Worm (Caenorhabditis elegans): ENCODE results near the gene syg-2.

syg-2 gene

DNA sequence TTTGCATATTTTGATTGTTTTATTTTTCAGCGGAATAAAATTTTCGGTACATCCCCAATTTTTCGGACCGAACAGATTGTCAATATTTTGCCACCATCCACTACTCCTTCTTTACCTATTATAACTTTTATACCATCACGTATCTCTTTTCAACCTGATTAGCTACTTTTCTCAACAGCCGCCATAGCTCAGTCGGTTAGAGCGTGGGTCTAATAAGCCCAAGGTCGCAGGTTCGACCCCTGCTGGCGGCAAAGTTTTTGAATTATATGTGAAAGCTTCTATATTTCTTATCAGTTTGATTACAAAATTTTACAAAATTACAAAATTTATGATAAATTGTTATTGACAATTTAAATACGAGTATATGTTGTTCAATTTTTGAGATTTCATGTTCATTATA is 24.2 kb downstream of the syg-2 start:
- TF ChIP-seq lin-13 (GFP tag; optimal IDR thresholded peaks at IDR 0.05) = no peak
- TF ChIP-seq F26F4.8 (GFP tag; conservative IDR thresholded peaks at IDR 0.05) = peak; percentile 66; the same call in 1 of the 2 replicates
- no peak for TF ChIP-seq nhr-102 (tag; optimal IDR thresholded peaks at IDR 0.05)
- TF ChIP-seq skn-1 (tag; optimal IDR thresholded peaks at IDR 0.05) = no peak
- TF ChIP-seq dve-1 (tag; optimal IDR thresholded peaks at IDR 0.05; ENCODE audit: insufficient read depth) = no peak
- no peak for TF ChIP-seq unc-130 (GFP tag; optimal IDR thresholded peaks at IDR 0.05)
- TF ChIP-seq daf-16 (GFP tag; optimal IDR thresholded peaks at IDR 0.05) = peak; percentile 9 to 47
- no peak for TF ChIP-seq daf-16 (tag; optimal IDR thresholded peaks at IDR 0.05)
- TF ChIP-seq nhr-41 (GFP tag; IDR thresholded peaks at IDR 0.05) = 0 out of 2 replicates have a peak, but pooled peaks have one; percentile 21
- TF ChIP-seq lin-29 (GFP tag; IDR thresholded peaks at IDR 0.05) = no peak
- peak; percentile 73 for TF ChIP-seq snpc-1.2 (GFP tag; IDR thresholded peaks at IDR 0.05)
- no peak for TF ChIP-seq mxl-3 (GFP tag; optimal IDR thresholded peaks at IDR 0.05)
- 0 out of 2 replicates have a peak, but pooled peaks have one; percentile 8 for TF ChIP-seq tra-1 (GFP tag; IDR thresholded peaks at IDR 0.05)
- no peak for TF ChIP-seq T20F7.1 (GFP tag; optimal IDR thresholded peaks at IDR 0.05)
- 0 out of 4 replicates have a peak, but pooled peaks of 1 of the 2 experiments have one; percentile 42 for TF ChIP-seq madf-5 (GFP tag; IDR thresholded peaks at IDR 0.05)
- TF ChIP-seq zfp-2 (tag; optimal IDR thresholded peaks at IDR 0.05) = no peak
- TF ChIP-seq pha-4 (GFP tag; IDR thresholded peaks at IDR 0.05) = peak; percentile 81
- TF ChIP-seq pha-4 (tag; optimal IDR thresholded peaks at IDR 0.05) = no peak
- TF ChIP-seq lim-7 (GFP tag; IDR thresholded peaks at IDR 0.05) = peak; percentile 68; the same call in 1 of the 2 replicates
- TF ChIP-seq vab-7 (GFP tag; IDR thresholded peaks at IDR 0.05) = peak; percentile 54; the same call in 1 of the 2 replicates
- peak; percentile 25 for TF ChIP-seq zip-2 (tag; optimal IDR thresholded peaks at IDR 0.05)
- TF ChIP-seq zfp-3 (GFP tag; conservative IDR thresholded peaks at IDR 0.05) = peak; percentile 52; the same call in 1 of the 2 replicates
- TF ChIP-seq nhr-42 (GFP tag; IDR thresholded peaks at IDR 0.05) = no peak
- TF ChIP-seq hlh-30 (tag; optimal IDR thresholded peaks at IDR 0.05; ENCODE audit: insufficient read depth) = peak; percentile 29
- peak; percentile 71; the same call in 1 of the 2 replicates for TF ChIP-seq dmd-8 (GFP tag; IDR thresholded peaks at IDR 0.05)
- TF ChIP-seq dmd-6 (GFP tag; IDR thresholded peaks at IDR 0.05) = peak; percentile 33; the same call in 1 of the 2 replicates
- TF ChIP-seq arid-1 (GFP tag; conservative IDR thresholded peaks at IDR 0.05) = peak; percentile 73; the same call in 1 of the 2 replicates
- TF ChIP-seq nhr-237 (tag; optimal IDR thresholded peaks at IDR 0.05) = no peak
- peak; percentile 62; the same call in 1 of the 2 replicates for TF ChIP-seq egl-43 (GFP tag; IDR thresholded peaks at IDR 0.05)
- peak; percentile 64 for TF ChIP-seq mes-2 (tag; optimal IDR thresholded peaks at IDR 0.05; ENCODE audit: poor library complexity, severe bottlenecking)
- no peak for TF ChIP-seq nhr-11 (tag; optimal IDR thresholded peaks at IDR 0.05)
- TF ChIP-seq spr-1 (tag; optimal IDR thresholded peaks at IDR 0.05) = no peak

DNA sequence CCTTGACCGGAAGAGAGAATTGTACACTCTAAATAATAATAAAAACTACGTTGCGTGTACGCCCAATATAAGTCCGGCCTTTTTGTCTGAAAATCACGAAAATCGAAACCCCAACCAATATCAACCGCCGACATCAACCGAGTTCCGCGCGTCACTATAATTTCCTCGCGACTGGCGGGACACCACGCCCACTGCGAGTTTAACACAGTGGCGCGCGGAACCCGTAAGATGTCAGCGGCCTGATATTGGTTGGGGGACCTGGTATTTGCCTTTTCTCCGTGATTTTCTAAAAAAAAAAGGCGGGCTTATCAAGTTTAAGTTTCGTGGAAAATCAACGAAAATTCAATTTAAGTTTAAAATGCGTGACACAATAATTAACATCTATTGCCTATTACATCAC is 25.7 kb downstream of the syg-2 start:
- no peak for TF ChIP-seq dmd-6 (GFP tag; IDR thresholded peaks at IDR 0.05)
- TF ChIP-seq Y105C5A.15 (GFP tag; IDR thresholded peaks at IDR 0.05) = no peak
- TF ChIP-seq snpc-4 (tag; optimal IDR thresholded peaks at IDR 0.05) = peak; percentile 52

ce11 chrX:14684406-14684927 is 29.7 kb downstream of the syg-2 start, which contains the start of gene csq-1:
Gene csq-1, plus strand, starts transcription at chrX:14684877.
- no peak for TF ChIP-seq ZK546.5 (tag; optimal IDR thresholded peaks at IDR 0.05)
- no peak for TF ChIP-seq lir-3 (tag; optimal IDR thresholded peaks at IDR 0.05)
- TF ChIP-seq nhr-28 (tag; optimal IDR thresholded peaks at IDR 0.05) = no peak
- no peak for TF ChIP-seq unc-130 (GFP tag; optimal IDR thresholded peaks at IDR 0.05)
- TF ChIP-seq nhr-42 (GFP tag; IDR thresholded peaks at IDR 0.05) = no peak
- peak; percentile 24 for TF ChIP-seq hlh-11 (tag; optimal IDR thresholded peaks at IDR 0.05)
- no peak for TF ChIP-seq lsy-2 (tag; optimal IDR thresholded peaks at IDR 0.05)
- peak; percentile 68 for TF ChIP-seq aha-1 (tag)
- TF ChIP-seq T26A8.4 (GFP tag; IDR thresholded peaks at IDR 0.05) = no peak
- TF ChIP-seq dpl-1 (GFP tag; optimal IDR thresholded peaks at IDR 0.05) = no peak
- TF ChIP-seq zip-2 (tag; optimal IDR thresholded peaks at IDR 0.05) = no peak
- TF ChIP-seq D1046.2 (GFP tag; IDR thresholded peaks at IDR 0.05) = no peak
- no peak for TF ChIP-seq ztf-11 (tag; optimal IDR thresholded peaks at IDR 0.05)
- TF ChIP-seq hmg-1.1 (GFP tag; IDR thresholded peaks at IDR 0.05) = no peak
- TF ChIP-seq egl-43 (GFP tag; IDR thresholded peaks at IDR 0.05) = no peak
- TF ChIP-seq mdt-29 (GFP tag; IDR thresholded peaks at IDR 0.05) = no peak
- TF ChIP-seq daf-16 (GFP tag; optimal IDR thresholded peaks at IDR 0.05) = peak in 1 of 2 experiments; percentile 34
- TF ChIP-seq daf-16 (tag; optimal IDR thresholded peaks at IDR 0.05) = no peak
- TF ChIP-seq Y75B8A.6 (GFP tag; IDR thresholded peaks at IDR 0.05) = no peak
- TF ChIP-seq zip-11 (GFP tag; IDR thresholded peaks at IDR 0.05) = no peak
- TF ChIP-seq ces-1 (GFP tag; optimal IDR thresholded peaks at IDR 0.05) = no peak
- no peak for TF ChIP-seq vab-7 (GFP tag; IDR thresholded peaks at IDR 0.05)

Data from whole organism, L4 larva.